Fruit fly (Drosophila melanogaster) whole organism, embryonic: Measurements from ENCODE around the gene HemK2.
A peak's percentile ranks its signal among the peaks of the same experiment; 100 is the strongest.

Source experiments
- Adf1 ChIP-seq: fragments of 200-800 bp; sonication (Bioruptor generic); IDR thresholded peaks from 2 replicates; pipeline ENCODE4 v1.3.6; 2022; ENCODE audit warnings: missing biosample characterization, missing genetic modification characterization
- Atf6 ChIP-seq: fragments of 200-800 bp; sonication (Bioruptor generic); IDR thresholded peaks from 2 replicates; pipeline ENCODE4 v1.3.6; 2022; ENCODE audit warnings: missing biosample characterization, missing genetic modification characterization
- Bgb ChIP-seq: fragments of 200-800 bp; sonication (Bioruptor generic); IDR thresholded peaks from 2 replicates; pipeline ENCODE4 v1.3.6; 2022; ENCODE audit warnings: missing biosample characterization, missing genetic modification characterization; ENCODE audit not compliant: partially characterized antibody
- Bteb2 ChIP-seq: fragments of 200-800 bp; sonication (Bioruptor generic); optimal IDR thresholded peaks from 2 replicates; lab custom pipeline; 2016; ENCODE audit warnings: missing biosample characterization, missing genetic modification characterization
- CG12071 ChIP-seq: fragments of 200-800 bp; sonication (Bioruptor generic); optimal IDR thresholded peaks from 3 replicates; lab custom pipeline; 2018; ENCODE audit warnings: missing biosample characterization, mild to moderate bottlenecking, missing genetic modification characterization
- CG12391 ChIP-seq: fragments of 200-800 bp; sonication (Bioruptor generic); optimal IDR thresholded peaks from 3 replicates; lab custom pipeline; 2018; ENCODE audit warnings: missing biosample characterization, mild to moderate bottlenecking, missing genetic modification characterization, moderate library complexity
- CG1603 ChIP-seq: fragments of 200-800 bp; sonication (Bioruptor generic); optimal IDR thresholded peaks from 2 replicates; lab custom pipeline; 2019; ENCODE audit warnings: missing biosample characterization, mild to moderate bottlenecking, missing genetic modification characterization, moderate library complexity
- CG1647 ChIP-seq: fragments of 200-800 bp; sonication (Bioruptor generic); optimal IDR thresholded peaks from 3 replicates; lab custom pipeline; 2016; ENCODE audit warnings: missing biosample characterization, missing genetic modification characterization
- CG16863 ChIP-seq: fragments of 200-800 bp; sonication (Bioruptor generic); optimal IDR thresholded peaks from 3 replicates; lab custom pipeline; 2016; ENCODE audit warnings: missing biosample characterization, missing genetic modification characterization
- CG17829 ChIP-seq: fragments of 200-800 bp; optimal IDR thresholded peaks from 2 replicates; lab custom pipeline; 2019; ENCODE audit warnings: missing biosample characterization, mild to moderate bottlenecking, missing genetic modification characterization, moderate library complexity
- CG18476 ChIP-seq: fragments of 200-800 bp; sonication (Bioruptor generic); optimal IDR thresholded peaks from 2 replicates; lab custom pipeline; 2016; ENCODE audit warnings: missing biosample characterization, mild to moderate bottlenecking, missing genetic modification characterization
- CG18599 ChIP-seq: fragments of 200-800 bp; sonication (Bioruptor generic); optimal IDR thresholded peaks from 3 replicates; lab custom pipeline; 2017; ENCODE audit warnings: missing biosample characterization, missing genetic modification characterization, mild to moderate bottlenecking, moderate library complexity, missing genetic modification reagents
- CG2120 ChIP-seq: fragments of 200-800 bp; sonication (Bioruptor generic); optimal IDR thresholded peaks from 3 replicates; lab custom pipeline; 2016; ENCODE audit warnings: missing biosample characterization, missing genetic modification characterization
- CG34422 ChIP-seq: fragments of 200-800 bp; sonication (Bioruptor generic); IDR thresholded peaks from 3 replicates; pipeline ENCODE4 v1.3.6; 2022; ENCODE audit warnings: missing biosample characterization, missing genetic modification characterization
- CG3847 ChIP-seq: fragments of 200-800 bp; sonication (Bioruptor generic); IDR thresholded peaks from 2 replicates; pipeline ENCODE4 v1.3.6; 2022; ENCODE audit warnings: missing biosample characterization, missing genetic modification characterization
- CG4282 ChIP-seq: fragments of 200-800 bp; sonication (Bioruptor generic); optimal IDR thresholded peaks from 2 replicates; lab custom pipeline; 2016; ENCODE audit warnings: missing biosample characterization, missing genetic modification characterization
- CG4730 ChIP-seq: fragments of 200-800 bp; sonication (Bioruptor generic); IDR thresholded peaks from 2 replicates; pipeline ENCODE4 v1.3.6; 2022; ENCODE audit warnings: missing biosample characterization, missing genetic modification characterization
- CG4820 ChIP-seq: fragments of 200-800 bp; sonication (Bioruptor generic); optimal IDR thresholded peaks from 3 replicates; lab custom pipeline; 2016; ENCODE audit warnings: missing biosample characterization, missing genetic modification characterization
- CG6683 ChIP-seq: fragments of 200-800 bp; sonication (Bioruptor generic); optimal IDR thresholded peaks from 2 replicates; lab custom pipeline; 2017; ENCODE audit warnings: missing biosample characterization, mild to moderate bottlenecking, missing genetic modification characterization, missing genetic modification reagents
- CG7372 ChIP-seq: fragments of 200-800 bp; sonication (Bioruptor generic); IDR thresholded peaks from 2 replicates; pipeline ENCODE4 v1.3.6; 2022; ENCODE audit warnings: missing biosample characterization, missing genetic modification characterization
- CG7786 ChIP-seq: fragments of 200-800 bp; sonication (Bioruptor generic); optimal IDR thresholded peaks from 2 replicates; lab custom pipeline; 2016; ENCODE audit warnings: missing biosample characterization, missing genetic modification characterization
- CG8089 ChIP-seq: fragments of 200-800 bp; sonication (Bioruptor generic); optimal IDR thresholded peaks from 3 replicates; lab custom pipeline; 2016; ENCODE audit warnings: missing biosample characterization, missing genetic modification characterization
- CG9437 ChIP-seq: fragments of 200-800 bp; sonication (Bioruptor generic); optimal IDR thresholded peaks from 2 replicates; lab custom pipeline; 2018; ENCODE audit warnings: missing biosample characterization, mild to moderate bottlenecking, missing genetic modification characterization
- CG9609 ChIP-seq: fragments of 200-800 bp; sonication (Bioruptor generic); optimal IDR thresholded peaks from 3 replicates; lab custom pipeline; 2016; ENCODE audit warnings: missing biosample characterization, missing genetic modification characterization
- E2f2 ChIP-seq: fragments of 200-800 bp; sonication (Bioruptor generic); IDR thresholded peaks from 2 replicates; pipeline ENCODE4 v1.3.6; 2022; ENCODE audit warnings: missing biosample characterization, missing genetic modification characterization
- HLH3B ChIP-seq: fragments of 200-800 bp; sonication (Bioruptor generic); IDR thresholded peaks from 2 replicates; pipeline ENCODE4 v1.3.6; 2022; ENCODE audit warnings: missing biosample characterization, missing genetic modification characterization
- MBD-R2 ChIP-seq: fragments of 200-800 bp; sonication (Bioruptor generic); IDR thresholded peaks from 2 replicates; pipeline ENCODE4 v1.3.6; 2022; ENCODE audit warnings: missing biosample characterization, missing genetic modification characterization
- MTF-1 ChIP-seq: fragments of 200-800 bp; sonication (Bioruptor generic); optimal IDR thresholded peaks from 2 replicates; lab custom pipeline; 2018; ENCODE audit warnings: missing biosample characterization, mild to moderate bottlenecking, missing genetic modification characterization, borderline replicate concordance
- NC2α ChIP-seq: fragments of 200-800 bp; sonication (Bioruptor generic); optimal IDR thresholded peaks from 2 replicates; lab custom pipeline; 2016; ENCODE audit warnings: missing biosample characterization, missing genetic modification characterization
- NFAT ChIP-seq: fragments of 200-800 bp; sonication (Bioruptor generic); IDR thresholded peaks from 2 replicates; pipeline ENCODE4 v1.3.6; 2022; ENCODE audit warnings: missing biosample characterization, missing genetic modification characterization
- PHDP ChIP-seq: fragments of 200-800 bp; sonication (Bioruptor generic); optimal IDR thresholded peaks from 3 replicates; lab custom pipeline; 2018; ENCODE audit warnings: missing biosample characterization, mild to moderate bottlenecking, missing genetic modification characterization, moderate library complexity
- Sox102F ChIP-seq: fragments of 200-800 bp; sonication (Bioruptor generic); optimal IDR thresholded peaks from 2 replicates; lab custom pipeline; 2018; ENCODE audit warnings: missing biosample characterization, mild to moderate bottlenecking, missing genetic modification characterization, moderate library complexity
- Xrp1 ChIP-seq: fragments of 200-800 bp; sonication (Bioruptor generic); IDR thresholded peaks from 2 replicates; pipeline ENCODE4 v1.3.6; 2022; ENCODE audit warnings: missing biosample characterization, missing genetic modification characterization
- cas ChIP-seq: fragments of 200-800 bp; sonication (Bioruptor generic); IDR thresholded peaks from 2 replicates; pipeline ENCODE4 v1.3.6; 2022; ENCODE audit warnings: missing biosample characterization, missing genetic modification characterization
- chinmo ChIP-seq: fragments of 200-800 bp; sonication (Bioruptor generic); IDR thresholded peaks from 4 replicates; pipeline ENCODE4 v1.3.6; 2022; ENCODE audit warnings: missing biosample characterization, missing genetic modification characterization; ENCODE audit not compliant: partially characterized antibody
- cwo ChIP-seq: fragments of 200-800 bp; sonication (Bioruptor generic); optimal IDR thresholded peaks from 3 replicates; lab custom pipeline; 2017; ENCODE audit warnings: missing biosample characterization, missing genetic modification characterization, mild to moderate bottlenecking, moderate library complexity, missing genetic modification reagents
- dysf ChIP-seq: fragments of 200-800 bp; sonication (Bioruptor generic); IDR thresholded peaks from 3 replicates; pipeline ENCODE4 v1.3.6; 2022; ENCODE audit warnings: missing biosample characterization, missing genetic modification characterization
- en ChIP-seq: fragments of 200-800 bp; sonication (Bioruptor generic); optimal IDR thresholded peaks from 2 replicates; lab custom pipeline; 2016; ENCODE audit warnings: missing biosample characterization, missing genetic modification characterization
- fd102C ChIP-seq: fragments of 200-800 bp; sonication (Bioruptor generic); optimal IDR thresholded peaks from 2 replicates; lab custom pipeline; 2018; ENCODE audit warnings: missing biosample characterization, mild to moderate bottlenecking, missing genetic modification characterization, moderate library complexity
- gce ChIP-seq: fragments of 200-800 bp; sonication (Bioruptor generic); IDR thresholded peaks from 3 replicates; pipeline ENCODE4 v1.3.6; 2022; ENCODE audit warnings: missing biosample characterization, missing genetic modification characterization
- gcm ChIP-seq: fragments of 200-800 bp; sonication (Bioruptor generic); optimal IDR thresholded peaks from 2 replicates; lab custom pipeline; 2019; ENCODE audit warnings: missing biosample characterization, mild to moderate bottlenecking, missing genetic modification characterization, moderate library complexity
- gsb-n ChIP-seq: fragments of 200-800 bp; sonication (Bioruptor generic); optimal IDR thresholded peaks from 3 replicates; lab custom pipeline; 2018; ENCODE audit warnings: missing biosample characterization, mild to moderate bottlenecking, missing genetic modification characterization
- kay ChIP-seq: fragments of 200-800 bp; sonication (Bioruptor generic); optimal IDR thresholded peaks from 2 replicates; lab custom pipeline; 2016; ENCODE audit warnings: missing biosample characterization, missing genetic modification characterization
- nom ChIP-seq: fragments of 200-800 bp; sonication (Bioruptor generic); optimal IDR thresholded peaks from 2 replicates; lab custom pipeline; 2017; ENCODE audit warnings: missing biosample characterization, missing genetic modification characterization, mild to moderate bottlenecking, moderate library complexity, missing genetic modification reagents
- pb ChIP-seq: fragments of 200-800 bp; sonication (Bioruptor generic); optimal IDR thresholded peaks from 3 replicates; lab custom pipeline; 2016; ENCODE audit warnings: missing biosample characterization, missing genetic modification characterization
- sim ChIP-seq: fragments of 200-800 bp; sonication (Bioruptor generic); IDR thresholded peaks from 2 replicates; pipeline ENCODE4 v1.3.6; 2022; ENCODE audit warnings: missing biosample characterization, missing genetic modification characterization
- sug ChIP-seq: fragments of 200-800 bp; optimal IDR thresholded peaks from 2 replicates; lab custom pipeline; 2019; ENCODE audit warnings: missing biosample characterization, mild to moderate bottlenecking, missing genetic modification characterization, moderate library complexity
- tna ChIP-seq: fragments of 200-800 bp; sonication (Bioruptor generic); IDR thresholded peaks from 2 replicates; pipeline ENCODE4 v1.3.6; 2022; ENCODE audit warnings: missing biosample characterization, missing genetic modification characterization; ENCODE audit not compliant: partially characterized antibody
- unpg ChIP-seq: fragments of 200-800 bp; sonication (Bioruptor generic); optimal IDR thresholded peaks from 3 replicates; lab custom pipeline; 2018; ENCODE audit warnings: missing biosample characterization, mild to moderate bottlenecking, missing genetic modification characterization, moderate library complexity

Gene HemK2

DNA sequence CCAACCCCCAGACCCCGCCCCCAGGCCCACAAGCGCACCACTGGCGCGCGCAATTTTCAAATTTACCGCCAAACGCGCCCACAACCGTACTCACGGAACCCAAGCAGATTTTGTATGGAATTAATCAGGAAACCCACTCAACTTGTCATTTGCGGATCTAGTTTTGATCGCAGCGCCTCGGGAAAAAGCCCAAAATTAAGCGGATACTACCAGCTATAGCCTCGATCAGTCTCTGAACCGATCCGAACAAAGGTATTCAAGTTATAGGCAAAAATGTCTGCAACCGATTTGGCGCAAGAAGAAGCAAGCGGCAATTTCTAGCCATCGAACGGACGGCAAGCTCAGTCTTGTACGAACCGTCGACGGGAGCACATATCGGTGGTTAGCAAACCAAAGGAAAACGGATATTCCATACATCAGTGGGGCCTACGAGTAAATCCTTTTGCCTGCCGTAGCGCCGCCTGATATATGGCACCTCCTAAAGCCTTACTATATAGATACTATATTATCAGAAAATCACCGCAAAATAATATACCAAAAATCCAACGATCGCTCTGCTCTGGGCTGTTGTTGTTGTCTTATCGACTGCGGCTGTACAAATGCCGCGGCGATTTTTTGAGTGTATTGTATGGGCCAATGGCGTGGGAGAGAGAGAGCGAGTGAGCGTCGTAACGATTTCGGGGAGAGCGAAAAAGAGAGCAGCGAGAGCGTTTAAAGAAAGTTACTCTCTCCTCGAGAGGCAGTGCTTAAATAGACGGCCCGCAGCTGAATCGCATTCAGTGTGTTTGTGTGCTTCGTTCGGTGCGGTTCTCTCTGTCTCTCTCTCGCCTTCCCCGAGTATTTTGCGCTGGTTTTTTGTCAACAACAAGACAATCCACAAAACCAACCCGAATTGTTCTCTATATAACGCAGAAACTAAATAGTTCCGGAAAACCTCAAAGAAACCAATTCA lies 6.7 kb downstream of the HemK2 start, which contains the start of gene Pgk (continued):
- peak; percentile 54 for TF ChIP-seq MTF-1 (GFP tag; lab: Kevin White, UChicago)
- no peak for TF ChIP-seq CG4282
- TF ChIP-seq CG18476, result peak; percentile 59
- peak; percentile 40 for TF ChIP-seq CG8089
- TF ChIP-seq cas (GFP tag; lab: Robert Waterston, UW), result no peak
- TF ChIP-seq PHDP (tag; lab: Kevin White, UChicago), result peak; percentile 54
- no peak for TF ChIP-seq CG1647 (GFP tag; lab: Kevin White, UChicago)
- TF ChIP-seq CG7786 (GFP tag; lab: Kevin White, UChicago), result no peak
- peak; percentile 51 for TF ChIP-seq unpg (GFP tag; lab: Kevin White, UChicago)
- TF ChIP-seq MBD-R2 (GFP tag; lab: Robert Waterston, UW), result no peak
- TF ChIP-seq pb (GFP tag; lab: Kevin White, UChicago), result peak; percentile 1
- TF ChIP-seq kay (GFP tag; lab: Kevin White, UChicago), result no peak
- no peak for TF ChIP-seq CG34422 (GFP tag; lab: Robert Waterston, UW)
- TF ChIP-seq en, result no peak
- peak; percentile 49 for TF ChIP-seq Sox102F
- no peak for TF ChIP-seq dysf (GFP tag; lab: Robert Waterston, UW)
- TF ChIP-seq CG9437 (GFP tag; lab: Kevin White, UChicago), result peak; percentile 30
- peak; percentile 78 for TF ChIP-seq NC2α (GFP tag; lab: Kevin White, UChicago)
- TF ChIP-seq chinmo, result no peak
- TF ChIP-seq Xrp1 (GFP tag; lab: Robert Waterston, UW), result no peak
- peak; percentile 61 for TF ChIP-seq CG12391 (tag; lab: Kevin White, UChicago)
- TF ChIP-seq Atf6 (GFP tag; lab: Robert Waterston, UW), result no peak
- no peak for TF ChIP-seq CG7372 (GFP tag; lab: Robert Waterston, UW)
- no peak for TF ChIP-seq Adf1 (GFP tag; lab: Robert Waterston, UW)
- TF ChIP-seq CG6683 (GFP tag; lab: Kevin White, UChicago), result no peak
- peak; percentile 39 for TF ChIP-seq sug (tag; lab: Kevin White, UChicago)
- peak; percentile 39 for TF ChIP-seq Bteb2 (GFP tag; lab: Kevin White, UChicago)
- peak; percentile 32 for TF ChIP-seq gsb-n (tag; lab: Kevin White, UChicago)
- TF ChIP-seq CG9609 (GFP tag; lab: Kevin White, UChicago), result no peak
- no peak for TF ChIP-seq CG4820
- TF ChIP-seq sim (GFP tag; lab: Robert Waterston, UW), result no peak
- peak; percentile 92 for TF ChIP-seq nom (GFP tag; lab: Kevin White, UChicago)
- TF ChIP-seq fd102C (GFP tag; lab: Kevin White, UChicago), result peak; percentile 17
- TF ChIP-seq E2f2, result no peak
- TF ChIP-seq CG3847 (GFP tag; lab: Robert Waterston, UW), result no peak
- no peak for TF ChIP-seq tna (GFP tag; lab: Robert Waterston, UW)
- peak; percentile 61 for TF ChIP-seq CG2120 (GFP tag; lab: Kevin White, UChicago)
- peak; percentile 17 for TF ChIP-seq CG12071 (GFP tag; lab: Kevin White, UChicago)
- peak; percentile 33 for TF ChIP-seq gcm (GFP tag; lab: Kevin White, UChicago)
- TF ChIP-seq Bgb (GFP tag; lab: Robert Waterston, UW), result no peak
- TF ChIP-seq NFAT (GFP tag; lab: Robert Waterston, UW), result no peak
- TF ChIP-seq CG17829 (tag; lab: Kevin White, UChicago), result peak; percentile 4
- TF ChIP-seq gce (GFP tag; lab: Robert Waterston, UW), result no peak
- TF ChIP-seq CG16863 (GFP tag; lab: Kevin White, UChicago), result peak; percentile 29
- TF ChIP-seq cwo (GFP tag; lab: Kevin White, UChicago), result no peak
- no peak for TF ChIP-seq CG4730 (GFP tag; lab: Robert Waterston, UW)
- TF ChIP-seq CG18599 (GFP tag; lab: Kevin White, UChicago), result peak; percentile 49
- TF ChIP-seq HLH3B (GFP tag; lab: Robert Waterston, UW), result no peak
- peak; percentile 60 for TF ChIP-seq CG1603 (tag; lab: Kevin White, UChicago)
